Fruit fly (Drosophila melanogaster) whole organism, pupa: ENCODE results near the gene pinta.

Experiments used
- CG9948 ChIP-seq: fragments of 200-800 bp; sonication (Bioruptor generic); optimal IDR thresholded peaks from 2 replicates; lab custom pipeline; 2018; ENCODE audit warnings: missing biosample characterization, mild to moderate bottlenecking, missing genetic modification characterization, moderate library complexity
- D1 ChIP-seq: fragments of 200-800 bp; sonication (Bioruptor generic); optimal IDR thresholded peaks from 2 replicates; lab custom pipeline; 2018; ENCODE audit warnings: missing biosample characterization, mild to moderate bottlenecking, missing genetic modification characterization, moderate library complexity
- EcR ChIP-seq: fragments of 200-800 bp; sonication (Bioruptor generic); optimal IDR thresholded peaks from 3 replicates; lab custom pipeline; 2019; ENCODE audit warnings: missing biosample characterization, missing genetic modification characterization, mild to moderate bottlenecking, moderate library complexity, missing genetic modification reagents

- TF ChIP-seq CG9948 (peak; percentile 50), EcR (GFP tag; lab: Kevin White, UChicago) (no peak), D1 (tag; lab: Kevin White, UChicago) (no peak)
Measured at dm6 chr3R:22455335-22455985, 30.7 kb upstream of the pinta start.
